Worm (Caenorhabditis elegans): ENCODE measurements around the gene zip-2.

Gene zip-2

ce11 chrIII:861819-862356 lies 29.1 kb downstream of the zip-2 start, which contains the start of gene arx-4:
TSS of gene arx-4 (plus strand) at chrIII:862306.
- TF ChIP-seq unc-62 (GFP tag; optimal IDR thresholded peaks at IDR 0.05) = no peak

ce11 chrIII:868866-869265 lies 36.1 kb downstream of the zip-2 start:
- TF ChIP-seq unc-62 (GFP tag; optimal IDR thresholded peaks at IDR 0.05) = no peak

ce11 chrIII:869869-870268 lies 37.1 kb downstream of the zip-2 start, which contains the start of gene T24C4.2:
TSS of gene T24C4.2 (minus strand) at chrIII:869969.
- TF ChIP-seq unc-62 (GFP tag; optimal IDR thresholded peaks at IDR 0.05) = no peak

ce11 chrIII:870555-870954 lies 37.8 kb downstream of the zip-2 start:
- TF ChIP-seq unc-62 (GFP tag; optimal IDR thresholded peaks at IDR 0.05) = no peak

ce11 chrIII:872373-872772 lies 39.6 kb downstream of the zip-2 start, which contains the start of the genes T24C4.3 and clc-20:
TSS of gene T24C4.3 (minus strand) at chrIII:872473.
TSS of gene clc-20 (plus strand) at chrIII:872583.
- TF ChIP-seq unc-62 (GFP tag; optimal IDR thresholded peaks at IDR 0.05) = no peak

ce11 chrIII:873432-873831 lies 40.6 kb downstream of the zip-2 start, which contains the start of gene clc-19:
TSS of gene clc-19 (minus strand) at chrIII:873566.
- TF ChIP-seq unc-62 (GFP tag; optimal IDR thresholded peaks at IDR 0.05) = no peak

ce11 chrIII:879634-880033 lies 46.9 kb downstream of the zip-2 start, which contains the start of the genes T24C4.5 and ucr-2.3:
TSS of gene T24C4.5 (minus strand) at chrIII:879734.
TSS of gene ucr-2.3 (plus strand) at chrIII:879860.
- TF ChIP-seq unc-62 (GFP tag; optimal IDR thresholded peaks at IDR 0.05) = no peak

ce11 chrIII:880840-881239 lies 48.1 kb downstream of the zip-2 start:
- no peak for TF ChIP-seq unc-62 (GFP tag; optimal IDR thresholded peaks at IDR 0.05)

- TF ChIP-seq unc-62 (GFP tag; optimal IDR thresholded peaks at IDR 0.05) = no peak
These were observed 48.7 kb downstream of the zip-2 start for ce11 chrIII:881460-881859.

ce11 chrIII:883595-883994 lies 50.8 kb downstream of the zip-2 start:
- no peak for TF ChIP-seq unc-62 (GFP tag; optimal IDR thresholded peaks at IDR 0.05)

All from whole organism, dauer.